Worm (Caenorhabditis elegans): ENCODE data around the gene C33A12.4.

C33A12.4 gene

ce11 chrIV:9534342-9534741, 24.0 kb upstream of the C33A12.4 start:
- TF ChIP-seq sup-37 (GFP tag; optimal IDR thresholded peaks at IDR 0.05) (no peak), unc-86 (tag; optimal IDR thresholded peaks at IDR 0.05) (no peak), hpl-2 (GFP tag; optimal IDR thresholded peaks at IDR 0.05) (no peak), elt-2 (tag; optimal IDR thresholded peaks at IDR 0.05) (no peak), nhr-20 (tag; optimal IDR thresholded peaks at IDR 0.05) (peak; percentile 90), aha-1 (tag; optimal IDR thresholded peaks at IDR 0.05) (no peak), grh-1 (GFP tag; IDR thresholded peaks at IDR 0.05) (peak; percentile 63; the same call in 1 of the 2 replicates), nhr-47 (tag; optimal IDR thresholded peaks at IDR 0.05) (peak; percentile 62), lsy-2 (tag; optimal IDR thresholded peaks at IDR 0.05) (peak; percentile 66 to 68), snu-23 (GFP tag; optimal IDR thresholded peaks at IDR 0.05) (peak; percentile 88), Y116A8C.19 (tag; optimal IDR thresholded peaks at IDR 0.05; ENCODE audit: borderline replicate concordance) (no peak), C04F5.9 (tag; optimal IDR thresholded peaks at IDR 0.05) (no peak), ces-1 (GFP tag; optimal IDR thresholded peaks at IDR 0.05) (no peak), hlh-17 (GFP tag; optimal IDR thresholded peaks at IDR 0.05; ENCODE audit: borderline replicate concordance) (no peak), efl-1 (optimal IDR thresholded peaks at IDR 0.05) (peak; percentile 34 to 54), efl-1 (GFP tag; optimal IDR thresholded peaks at IDR 0.05 in 1 of 2) (peak; percentile 34 to 95), nhr-76 (tag; optimal IDR thresholded peaks at IDR 0.05) (no peak), efl-3 (GFP tag; optimal IDR thresholded peaks at IDR 0.05) (no peak), lin-13 (GFP tag; optimal IDR thresholded peaks at IDR 0.05) (peak; percentile 63), ceh-8 (GFP tag; optimal IDR thresholded peaks at IDR 0.05) (no peak), egl-13 (tag; optimal IDR thresholded peaks at IDR 0.05) (no peak), pqm-1 (tag; optimal IDR thresholded peaks at IDR 0.05) (no peak), lin-14 (GFP tag; optimal IDR thresholded peaks at IDR 0.05) (peak; percentile 85), nhr-85 (tag) (peak; percentile 96), C34B4.2 (tag; optimal IDR thresholded peaks at IDR 0.05) (no peak), nhr-12 (tag; optimal IDR thresholded peaks at IDR 0.05) (no peak), swsn-7 (tag; optimal IDR thresholded peaks at IDR 0.05) (peak; percentile 55), alr-1 (tag; optimal IDR thresholded peaks at IDR 0.05; ENCODE audit: borderline replicate concordance) (no peak), unc-130 (tag; optimal IDR thresholded peaks at IDR 0.05) (peak; percentile 21), fkh-8 (tag; optimal IDR thresholded peaks at IDR 0.05) (no peak), xbp-1 (tag; optimal IDR thresholded peaks at IDR 0.05) (peak; percentile 59), pag-3 (tag; optimal IDR thresholded peaks at IDR 0.05; ENCODE audit: borderline replicate concordance, insufficient read depth) (no peak), tlp-1 (tag; optimal IDR thresholded peaks at IDR 0.05) (no peak), lin-35 (GFP tag; optimal IDR thresholded peaks at IDR 0.05) (peak; percentile 9 to 66), ets-5 (GFP tag; IDR thresholded peaks at IDR 0.05) (no peak), nhr-77 (tag; optimal IDR thresholded peaks at IDR 0.05) (no peak), unc-62 (GFP tag; optimal IDR thresholded peaks at IDR 0.05) (no peak), zag-1 (tag; optimal IDR thresholded peaks at IDR 0.05) (no peak), nhr-90 (tag; optimal IDR thresholded peaks at IDR 0.05; ENCODE audit: poor library complexity) (peak; percentile 86), ceh-63 (GFP tag; optimal IDR thresholded peaks at IDR 0.05) (no peak), lin-15B (tag; optimal IDR thresholded peaks at IDR 0.05) (no peak), sox-4 (tag; optimal IDR thresholded peaks at IDR 0.05) (no peak), ceh-88 (GFP tag; IDR thresholded peaks at IDR 0.05) (peak; percentile 36; the same call in 1 of the 2 replicates), F16B12.6 (tag; optimal IDR thresholded peaks at IDR 0.05) (no peak), ceh-82 (tag; optimal IDR thresholded peaks at IDR 0.05) (no peak), egl-27 (tag; optimal IDR thresholded peaks at IDR 0.05) (no peak), nhr-28 (tag; optimal IDR thresholded peaks at IDR 0.05) (no peak), irx-1 (tag; optimal IDR thresholded peaks at IDR 0.05) (no peak), isw-1 (GFP tag; IDR thresholded peaks at IDR 0.05) (no peak), mef-2 (tag; optimal IDR thresholded peaks at IDR 0.05) (no peak), mdl-1 (tag; optimal IDR thresholded peaks at IDR 0.05) (peak in 1 of 2 experiments; percentile 71), fkh-10 (GFP tag; optimal IDR thresholded peaks at IDR 0.05) (no peak), aly-2 (tag; optimal IDR thresholded peaks at IDR 0.05) (no peak), nhr-11 (tag; optimal IDR thresholded peaks at IDR 0.05) (no peak)
